Fruit fly (Drosophila melanogaster) whole organism, pupa: ENCODE measurements around the gene CG13685.
A peak's percentile ranks its signal among the peaks of the same experiment; 100 is the strongest.

Experiments used
- CG12605 ChIP-seq: fragments of 200-800 bp; sonication (Bioruptor generic); IDR thresholded peaks from 2 replicates; pipeline ENCODE4 v1.3.6; 2022; ENCODE audit warnings: missing biosample characterization, missing genetic modification characterization
- CG13204 ChIP-seq: fragments of 200-800 bp; sonication (Bioruptor generic); optimal IDR thresholded peaks from 2 replicates; lab custom pipeline; 2018; ENCODE audit warnings: missing biosample characterization, mild to moderate bottlenecking, missing genetic modification characterization, moderate library complexity
- CG17806 ChIP-seq: fragments of 200-800 bp; sonication (Bioruptor generic); optimal IDR thresholded peaks from 2 replicates; lab custom pipeline; 2018; ENCODE audit warnings: missing biosample characterization, mild to moderate bottlenecking, missing genetic modification characterization, moderate library complexity
- CG34367 ChIP-seq: fragments of 200-800 bp; sonication (Bioruptor generic); optimal IDR thresholded peaks from 2 replicates; lab custom pipeline; 2018; ENCODE audit warnings: missing biosample characterization, mild to moderate bottlenecking, missing genetic modification characterization
- CG4496 ChIP-seq: fragments of 200-800 bp; sonication (Bioruptor generic); IDR thresholded peaks from 3 replicates; pipeline ENCODE4 v1.3.6; 2022; ENCODE audit warnings: missing biosample characterization, missing genetic modification characterization
- CG8159 ChIP-seq: fragments of 200-800 bp; sonication (Bioruptor generic); optimal IDR thresholded peaks from 3 replicates; lab custom pipeline; 2018; ENCODE audit warnings: missing biosample characterization, mild to moderate bottlenecking, missing genetic modification characterization, moderate library complexity
- CG8301 ChIP-seq: fragments of 200-800 bp; sonication (Bioruptor generic); optimal IDR thresholded peaks from 2 replicates; lab custom pipeline; 2018; ENCODE audit warnings: missing biosample characterization, mild to moderate bottlenecking, missing genetic modification characterization
- CG9948 ChIP-seq: fragments of 200-800 bp; sonication (Bioruptor generic); optimal IDR thresholded peaks from 2 replicates; lab custom pipeline; 2018; ENCODE audit warnings: missing biosample characterization, mild to moderate bottlenecking, missing genetic modification characterization, moderate library complexity
- EcR ChIP-seq: fragments of 200-800 bp; sonication (Bioruptor generic); optimal IDR thresholded peaks from 3 replicates; lab custom pipeline; 2019; ENCODE audit warnings: missing biosample characterization, missing genetic modification characterization, mild to moderate bottlenecking, moderate library complexity, missing genetic modification reagents
- Pif1B ChIP-seq: fragments of 200-800 bp; sonication (Bioruptor generic); optimal IDR thresholded peaks from 3 replicates; lab custom pipeline; 2016; ENCODE audit warnings: missing biosample characterization, missing genetic modification characterization
- Snoo ChIP-seq: fragments of 200-800 bp; sonication (Bioruptor generic); optimal IDR thresholded peaks from 3 replicates; lab custom pipeline; 2017; ENCODE audit warnings: missing biosample characterization, mild to moderate bottlenecking, missing genetic modification characterization, inconsistent platforms
- gl ChIP-seq: fragments of 200-800 bp; sonication (Bioruptor generic); optimal IDR thresholded peaks from 2 replicates; lab custom pipeline; 2018; ENCODE audit warnings: missing biosample characterization, mild to moderate bottlenecking, missing genetic modification characterization

DNA sequence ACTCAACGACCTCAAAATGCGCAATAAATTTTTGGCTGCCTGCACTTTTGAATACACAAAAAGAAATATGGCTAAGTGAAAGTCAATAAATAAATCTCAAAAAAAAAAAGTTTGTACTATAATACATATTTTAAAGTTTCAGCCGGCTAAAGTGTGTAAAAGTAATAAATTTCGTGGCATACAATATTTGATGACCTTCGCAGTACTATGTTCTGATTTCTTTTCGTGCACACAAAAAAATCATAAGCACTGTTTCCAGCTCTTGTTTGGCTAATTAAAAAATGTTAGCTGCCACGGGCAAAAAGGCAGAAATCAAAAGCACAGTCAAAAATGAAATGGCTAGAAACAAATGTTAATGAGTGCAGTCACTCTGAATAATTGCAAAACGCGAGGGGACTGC is 45.1 kb downstream of the CG13685 start:
- TF ChIP-seq CG12605 (GFP tag; lab: Robert Waterston, UW), result no peak
- TF ChIP-seq Pif1B, result no peak
- no peak for TF ChIP-seq CG13204 (GFP tag; lab: Kevin White, UChicago)
- TF ChIP-seq gl (tag; lab: Kevin White, UChicago), result no peak
- 0 out of 3 replicates have a peak, but pooled peaks have one; percentile 22 for TF ChIP-seq CG4496 (GFP tag; lab: Robert Waterston, UW)
- no peak for TF ChIP-seq CG34367
- no peak for TF ChIP-seq CG17806 (tag; lab: Kevin White, UChicago)
- no peak for TF ChIP-seq CG9948
- TF ChIP-seq CG8159, result no peak
- TF ChIP-seq EcR, result no peak
- peak; percentile 63 for TF ChIP-seq Snoo
- TF ChIP-seq CG8301 (tag; lab: Kevin White, UChicago), result no peak
